Worm (Caenorhabditis elegans): ENCODE measurements around the gene irld-49.

DNA sequence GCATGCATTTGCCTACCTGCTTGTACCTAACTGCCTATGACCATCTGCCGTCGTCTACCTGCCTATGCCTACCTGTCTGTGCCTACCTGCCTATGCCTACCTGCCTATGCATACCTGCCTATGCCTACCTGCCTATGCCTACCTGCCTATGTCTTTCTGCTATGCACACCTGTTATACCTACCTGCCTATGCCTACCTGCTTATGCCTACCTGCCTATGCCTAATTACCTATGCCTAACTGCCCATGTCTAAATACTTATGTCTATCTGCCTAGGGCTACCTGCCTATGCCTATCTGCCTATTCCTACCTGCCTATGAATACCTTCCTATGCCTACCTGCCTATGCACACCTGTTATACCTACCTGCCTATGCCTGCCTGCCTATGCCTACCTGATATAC lies 22.4 kb downstream of the irld-49 start:
- TF ChIP-seq nhr-12 (tag; optimal IDR thresholded peaks at IDR 0.05) (no peak), lin-39 (tag; optimal IDR thresholded peaks at IDR 0.05) (no peak), mdl-1 (tag; optimal IDR thresholded peaks at IDR 0.05) (no peak)
